Worm (Caenorhabditis elegans) whole organism, L4 larva: Measurements from ENCODE around the gene C25D7.9.

Source experiments
- ceh-20 ChIP-seq: fragments of 200-800 bp; sonication (Bioruptor generic); IDR thresholded peaks from 2 replicates; pipeline ENCODE4 v1.3.6; 2022; ENCODE audit warnings: missing genetic modification reagents, missing genetic modification characterization, missing compliant biosample characterization
- nhr-237 ChIP-seq: sonication (generic microtip); optimal IDR thresholded peaks from 2 replicates; lab custom pipeline; 2017; ENCODE audit warnings: missing biosample characterization, missing genetic modification characterization
- unc-62 ChIP-seq, 3 experiments: fragments of 150-350 bp in 1 of 3; sonication (generic microtip); optimal IDR thresholded peaks in 2 of 3; peaks in 1 of 3; 1 replicate in 1 of 3; 2 replicates in 2 of 3; lab custom pipeline; 2014 to 2017; ENCODE audit warnings: missing biosample characterization in 3 of 3, missing genetic modification characterization in 3 of 3, missing genetic modification reagents in 3 of 3, missing genotype in 1 of 3

DNA sequence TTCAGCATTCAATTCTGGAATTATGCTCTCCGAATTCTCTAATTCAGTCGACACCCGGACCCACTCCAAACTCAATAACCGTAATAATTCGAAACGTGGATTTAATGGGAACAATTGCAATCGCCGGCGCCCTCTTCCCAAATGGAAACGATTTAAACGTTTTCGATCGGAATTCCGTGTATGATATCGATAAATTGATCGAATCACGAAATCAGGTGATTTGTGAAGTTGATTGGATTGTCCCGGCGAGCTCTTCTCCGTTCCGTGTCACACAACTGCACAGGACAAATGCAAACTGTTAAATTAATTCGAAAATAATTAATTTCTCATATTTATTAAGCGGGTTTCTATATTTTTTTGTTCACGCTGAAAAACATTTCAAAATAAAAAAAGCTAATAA lies 9.1 kb upstream of the C25D7.9 start, which contains the start of gene C25D7.16:
- TF ChIP-seq ceh-20 (GFP tag; lab: Robert Waterston, UW), result no peak
- TF ChIP-seq nhr-237, result no peak
- no peak for TF ChIP-seq unc-62 (GFP tag; optimal IDR thresholded peaks at IDR 0.05 in 1 of 2; lab: Kevin White, UChicago)
- no peak for TF ChIP-seq unc-62 (tag; optimal IDR thresholded peaks at IDR 0.05; lab: Kevin White, UChicago)
